Fruit fly (Drosophila melanogaster) whole organism, embryonic: ENCODE results near the gene CG15142.

Source experiments
- CG10462 ChIP-seq: fragments of 200-800 bp; sonication (Bioruptor generic); optimal IDR thresholded peaks from 2 replicates; lab custom pipeline; 2016; ENCODE audit warnings: missing biosample characterization, missing genetic modification characterization
- CG11093 ChIP-seq: fragments of 200-800 bp; sonication (Bioruptor generic); IDR thresholded peaks from 3 replicates; pipeline ENCODE4 v1.3.6; 2022; ENCODE audit warnings: missing biosample characterization, missing genetic modification characterization
- CG11723 ChIP-seq: fragments of 200-800 bp; sonication (Bioruptor generic); optimal IDR thresholded peaks from 2 replicates; lab custom pipeline; 2017; ENCODE audit warnings: missing biosample characterization, mild to moderate bottlenecking, missing genetic modification characterization
- CG1602 ChIP-seq: fragments of 200-800 bp; sonication (Bioruptor generic); optimal IDR thresholded peaks from 3 replicates; lab custom pipeline; 2016; ENCODE audit warnings: missing biosample characterization, missing genetic modification characterization
- CG16815 ChIP-seq: fragments of 200-800 bp; sonication (Bioruptor generic); optimal IDR thresholded peaks from 3 replicates; lab custom pipeline; 2017; ENCODE audit warnings: missing biosample characterization, mild to moderate bottlenecking, missing genetic modification characterization
- CG17829 ChIP-seq: fragments of 200-800 bp; optimal IDR thresholded peaks from 2 replicates; lab custom pipeline; 2019; ENCODE audit warnings: missing biosample characterization, mild to moderate bottlenecking, missing genetic modification characterization, moderate library complexity
- CG18619 ChIP-seq: fragments of 200-800 bp; sonication (Bioruptor generic); optimal IDR thresholded peaks from 3 replicates; lab custom pipeline; 2017; ENCODE audit warnings: missing biosample characterization, mild to moderate bottlenecking, missing genetic modification characterization
- CG2129 ChIP-seq: fragments of 200-800 bp; sonication (Bioruptor generic); IDR thresholded peaks from 2 replicates; pipeline ENCODE4 v1.3.6; 2022; ENCODE audit warnings: missing biosample characterization, missing genetic modification characterization; ENCODE audit not compliant: partially characterized antibody
- CG2889 ChIP-seq: fragments of 200-800 bp; sonication (Bioruptor generic); IDR thresholded peaks from 3 replicates; pipeline ENCODE4 v1.3.6; 2022; ENCODE audit warnings: missing biosample characterization, missing genetic modification characterization
- CG30020 ChIP-seq: fragments of 200-800 bp; optimal IDR thresholded peaks from 2 replicates; lab custom pipeline; 2019; ENCODE audit warnings: missing biosample characterization, mild to moderate bottlenecking, missing genetic modification characterization, moderate library complexity
- CG3065 ChIP-seq: fragments of 200-800 bp; sonication (Bioruptor generic); optimal IDR thresholded peaks from 2 replicates; lab custom pipeline; 2016; ENCODE audit warnings: missing biosample characterization, missing genetic modification characterization
- CG32772 ChIP-seq: fragments of 200-800 bp; sonication (Bioruptor generic); IDR thresholded peaks from 2 replicates; pipeline ENCODE4 v1.3.6; 2022; ENCODE audit warnings: missing biosample characterization, missing genetic modification characterization
- CG3281 ChIP-seq: fragments of 200-800 bp; sonication (Bioruptor generic); optimal IDR thresholded peaks from 3 replicates; lab custom pipeline; 2017; ENCODE audit warnings: missing biosample characterization, mild to moderate bottlenecking, missing genetic modification characterization
- CG5245 ChIP-seq: fragments of 200-800 bp; sonication (Bioruptor generic); optimal IDR thresholded peaks from 3 replicates; lab custom pipeline; 2016; ENCODE audit warnings: missing biosample characterization, missing genetic modification characterization
- CG5953 ChIP-seq: fragments of 200-800 bp; sonication (Bioruptor generic); IDR thresholded peaks from 2 replicates; pipeline ENCODE4 v1.3.6; 2022; ENCODE audit warnings: missing biosample characterization, missing genetic modification characterization
- CG8089 ChIP-seq: fragments of 200-800 bp; sonication (Bioruptor generic); optimal IDR thresholded peaks from 3 replicates; lab custom pipeline; 2016; ENCODE audit warnings: missing biosample characterization, missing genetic modification characterization
- CG9437 ChIP-seq: fragments of 200-800 bp; sonication (Bioruptor generic); optimal IDR thresholded peaks from 2 replicates; lab custom pipeline; 2018; ENCODE audit warnings: missing biosample characterization, mild to moderate bottlenecking, missing genetic modification characterization
- HHEX ChIP-seq: fragments of 200-800 bp; sonication (Bioruptor generic); optimal IDR thresholded peaks from 3 replicates; lab custom pipeline; 2017; ENCODE audit warnings: missing biosample characterization, mild to moderate bottlenecking, missing genetic modification characterization, missing genetic modification reagents
- Hey ChIP-seq: fragments of 200-800 bp; sonication (Bioruptor generic); optimal IDR thresholded peaks from 3 replicates; lab custom pipeline; 2018; ENCODE audit warnings: missing biosample characterization, mild to moderate bottlenecking, missing genetic modification characterization
- Meics ChIP-seq: fragments of 200-800 bp; sonication (Bioruptor generic); optimal IDR thresholded peaks from 2 replicates; lab custom pipeline; 2017; ENCODE audit warnings: missing biosample characterization, mild to moderate bottlenecking, missing genetic modification characterization
- Mes4 ChIP-seq: fragments of 200-800 bp; sonication (Bioruptor generic); optimal IDR thresholded peaks from 2 replicates; lab custom pipeline; 2016; ENCODE audit warnings: missing biosample characterization, missing genetic modification characterization
- Mrtf ChIP-seq: fragments of 200-800 bp; sonication (Bioruptor generic); IDR thresholded peaks from 3 replicates; pipeline ENCODE4 v1.3.6; 2022; ENCODE audit warnings: missing biosample characterization, missing genetic modification characterization
- Oaz ChIP-seq: fragments of 200-800 bp; sonication (Bioruptor generic); IDR thresholded peaks from 2 replicates; pipeline ENCODE4 v1.3.6; 2022; ENCODE audit warnings: missing biosample characterization, missing genetic modification characterization
- Sry-β ChIP-seq: fragments of 200-800 bp; sonication (Bioruptor generic); optimal IDR thresholded peaks from 2 replicates; lab custom pipeline; 2018; ENCODE audit warnings: missing biosample characterization, mild to moderate bottlenecking, missing genetic modification characterization, moderate library complexity
- Xrp1 ChIP-seq: fragments of 200-800 bp; sonication (Bioruptor generic); IDR thresholded peaks from 2 replicates; pipeline ENCODE4 v1.3.6; 2022; ENCODE audit warnings: missing biosample characterization, missing genetic modification characterization
- ab ChIP-seq: fragments of 200-800 bp; sonication (Bioruptor generic); optimal IDR thresholded peaks from 2 replicates; lab custom pipeline; 2016; ENCODE audit warnings: missing biosample characterization, missing genetic modification characterization
- cato ChIP-seq: fragments of 200-800 bp; sonication (Bioruptor generic); optimal IDR thresholded peaks from 2 replicates; lab custom pipeline; 2016; ENCODE audit warnings: missing biosample characterization, missing genetic modification characterization, borderline replicate concordance
- chinmo ChIP-seq: fragments of 200-800 bp; sonication (Bioruptor generic); IDR thresholded peaks from 4 replicates; pipeline ENCODE4 v1.3.6; 2022; ENCODE audit warnings: missing biosample characterization, missing genetic modification characterization; ENCODE audit not compliant: partially characterized antibody
- da ChIP-seq: fragments of 200-800 bp; sonication (Bioruptor generic); optimal IDR thresholded peaks from 2 replicates; lab custom pipeline; 2016; ENCODE audit warnings: missing biosample characterization, missing genetic modification characterization
- fu2 ChIP-seq: fragments of 200-800 bp; sonication (Bioruptor generic); optimal IDR thresholded peaks from 2 replicates; lab custom pipeline; 2016; ENCODE audit warnings: missing biosample characterization, missing genetic modification characterization
- gcm ChIP-seq: fragments of 200-800 bp; sonication (Bioruptor generic); optimal IDR thresholded peaks from 2 replicates; lab custom pipeline; 2019; ENCODE audit warnings: missing biosample characterization, mild to moderate bottlenecking, missing genetic modification characterization, moderate library complexity
- grau ChIP-seq: fragments of 200-800 bp; optimal IDR thresholded peaks from 3 replicates; lab custom pipeline; 2019; ENCODE audit warnings: missing biosample characterization, mild to moderate bottlenecking, missing genetic modification characterization, moderate library complexity
- grn ChIP-seq: fragments of 200-800 bp; sonication (Bioruptor generic); optimal IDR thresholded peaks from 3 replicates; lab custom pipeline; 2017; ENCODE audit warnings: missing biosample characterization, missing genetic modification characterization
- ham ChIP-seq: fragments of 200-800 bp; sonication (Bioruptor generic); IDR thresholded peaks from 2 replicates; pipeline ENCODE4 v1.3.6; 2022; ENCODE audit warnings: missing biosample characterization, missing genetic modification characterization
- her ChIP-seq: fragments of 200-800 bp; sonication (Bioruptor generic); optimal IDR thresholded peaks from 2 replicates; lab custom pipeline; 2016; ENCODE audit warnings: missing biosample characterization, missing genetic modification characterization
- ken ChIP-seq: fragments of 200-800 bp; sonication (Bioruptor generic); IDR thresholded peaks from 3 replicates; pipeline ENCODE4 v1.3.6; 2022; ENCODE audit warnings: missing biosample characterization, missing genetic modification characterization
- lbe ChIP-seq: fragments of 200-800 bp; sonication (Bioruptor generic); optimal IDR thresholded peaks from 2 replicates; lab custom pipeline; 2016; ENCODE audit warnings: missing biosample characterization, mild to moderate bottlenecking, missing genetic modification characterization
- lov ChIP-seq, 2 experiments: fragments of 200-800 bp in 1 of 2; fragments of >200 bp in 1 of 2; sonication (Bioruptor generic) in 1 of 2; IDR thresholded peaks in 1 of 2; optimal IDR thresholded peaks in 1 of 2; 2 replicates in 1 of 2; 3 replicates in 1 of 2; pipeline versions ENCODE4 v1.3.6 to Lab custom; 2017 to 2022; ENCODE audit warnings: missing biosample characterization in 1 of 2, missing genetic modification characterization in 1 of 2
- mam ChIP-seq: fragments of 200-800 bp; sonication (Bioruptor generic); optimal IDR thresholded peaks from 3 replicates; lab custom pipeline; 2016; ENCODE audit warnings: missing biosample characterization, missing genetic modification characterization
- nom ChIP-seq: fragments of 200-800 bp; sonication (Bioruptor generic); optimal IDR thresholded peaks from 2 replicates; lab custom pipeline; 2017; ENCODE audit warnings: missing biosample characterization, missing genetic modification characterization, mild to moderate bottlenecking, moderate library complexity, missing genetic modification reagents
- pfk ChIP-seq: fragments of 200-800 bp; sonication (Bioruptor generic); optimal IDR thresholded peaks from 2 replicates; lab custom pipeline; 2018; ENCODE audit warnings: missing biosample characterization, mild to moderate bottlenecking, missing genetic modification characterization, moderate library complexity
- pros ChIP-seq: fragments of 200-800 bp; sonication (Bioruptor generic); optimal IDR thresholded peaks from 3 replicates; lab custom pipeline; 2019; ENCODE audit warnings: missing biosample characterization, mild to moderate bottlenecking, missing genetic modification characterization, moderate library complexity
- psq ChIP-seq: fragments of 200-800 bp; sonication (Bioruptor generic); optimal IDR thresholded peaks from 2 replicates; lab custom pipeline; 2017; ENCODE audit warnings: missing biosample characterization, missing genetic modification characterization
- repo ChIP-seq: fragments of 200-800 bp; sonication (Bioruptor generic); optimal IDR thresholded peaks from 2 replicates; lab custom pipeline; 2016; ENCODE audit warnings: missing biosample characterization, missing genetic modification characterization
- ro ChIP-seq: fragments of 200-800 bp; sonication (Bioruptor generic); IDR thresholded peaks from 2 replicates; pipeline ENCODE4 v1.3.6; 2022; ENCODE audit warnings: missing biosample characterization, missing genetic modification characterization
- slbo ChIP-seq: fragments of 200-800 bp; sonication (Bioruptor generic); IDR thresholded peaks from 2 replicates; pipeline ENCODE4 v1.3.6; 2022; ENCODE audit warnings: missing biosample characterization, missing genetic modification characterization
- sna ChIP-seq: fragments of 200-800 bp; sonication (Bioruptor generic); IDR thresholded peaks from 2 replicates; pipeline ENCODE4 v1.3.6; 2022; ENCODE audit warnings: missing biosample characterization, missing genetic modification characterization; ENCODE audit not compliant: partially characterized antibody
- tx ChIP-seq: fragments of 200-800 bp; sonication (Bioruptor generic); optimal IDR thresholded peaks from 2 replicates; lab custom pipeline; 2016; ENCODE audit warnings: missing biosample characterization, missing genetic modification characterization
- usp ChIP-seq: fragments of >200 bp; optimal IDR thresholded peaks from 2 replicates; lab custom pipeline; 2017; ENCODE audit warnings: missing biosample characterization, missing genetic modification characterization
- zfh1 ChIP-seq: fragments of 200-800 bp; sonication (Bioruptor generic); IDR thresholded peaks from 3 replicates; pipeline ENCODE4 v1.3.6; 2022; ENCODE audit warnings: missing biosample characterization, missing genetic modification characterization

The CG15142 gene

DNA sequence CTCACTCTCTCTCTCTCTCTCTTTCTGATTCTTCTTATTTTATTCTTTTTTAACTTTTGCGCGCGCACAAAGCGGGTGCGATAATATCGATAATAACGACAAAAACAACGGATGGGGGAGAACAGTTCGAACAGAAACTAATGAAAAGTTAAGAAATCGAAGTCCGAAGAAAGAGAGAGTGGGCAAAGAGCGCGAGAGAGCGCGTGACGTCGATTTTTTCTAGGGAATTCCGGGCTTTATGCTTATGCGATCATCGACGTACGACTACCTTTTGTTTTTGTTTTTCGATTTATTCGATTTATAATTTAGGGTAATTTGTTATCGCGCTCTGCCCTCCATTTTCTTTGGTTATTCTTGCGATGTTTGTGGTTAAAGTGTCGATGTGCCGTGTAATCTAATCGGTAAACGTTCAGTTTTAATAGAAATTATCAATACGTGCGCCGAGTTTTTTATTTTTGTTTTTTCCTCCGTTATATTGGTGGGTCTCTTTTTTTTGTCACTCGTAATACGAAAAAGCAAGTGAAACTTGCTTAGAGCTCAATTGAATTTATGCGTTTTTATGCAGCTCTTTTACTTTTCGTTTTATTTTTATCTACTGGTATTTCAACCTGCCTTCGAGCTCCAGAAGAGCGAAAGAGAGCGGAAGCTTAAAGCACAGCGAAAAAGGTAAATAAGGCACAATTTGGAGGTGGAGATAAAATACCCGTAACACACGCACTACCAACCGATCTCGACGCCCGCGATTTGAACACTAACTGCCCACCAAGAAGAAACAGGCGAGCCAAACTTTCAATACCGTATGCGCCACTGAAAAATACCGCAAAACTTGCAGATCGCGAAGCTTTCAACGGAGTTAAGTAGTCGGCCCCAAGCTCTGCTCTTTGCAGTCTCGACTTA lies 48.8 kb downstream of the CG15142 start, which contains the start of gene dl (continued):
- TF ChIP-seq CG3065 (GFP tag; lab: Kevin White, UChicago): no peak
- no peak for TF ChIP-seq CG5245 (GFP tag; lab: Kevin White, UChicago)
- TF ChIP-seq Mrtf: no peak
- no peak for TF ChIP-seq Hey (tag; lab: Kevin White, UChicago)
- no peak for TF ChIP-seq CG10462 (GFP tag; lab: Kevin White, UChicago)
- no peak for TF ChIP-seq her (GFP tag; lab: Kevin White, UChicago)
- TF ChIP-seq CG11723 (GFP tag; lab: Kevin White, UChicago): no peak
- no peak for TF ChIP-seq CG3281 (GFP tag; lab: Kevin White, UChicago)
- TF ChIP-seq pros (GFP tag; lab: Kevin White, UChicago): no peak
- TF ChIP-seq slbo: peak; percentile 28
- no peak for TF ChIP-seq CG2129 (GFP tag; lab: Robert Waterston, UW)
- TF ChIP-seq Mes4: no peak
- TF ChIP-seq zfh1 (GFP tag; lab: Robert Waterston, UW): no peak
- no peak for TF ChIP-seq CG16815 (GFP tag; lab: Kevin White, UChicago)
- TF ChIP-seq repo (GFP tag; lab: Kevin White, UChicago): peak; percentile 5
- TF ChIP-seq grau: no peak
- no peak for TF ChIP-seq CG2889
- TF ChIP-seq Xrp1 (GFP tag; lab: Robert Waterston, UW): no peak
- no peak for TF ChIP-seq CG8089 (GFP tag; lab: Kevin White, UChicago)
- no peak for TF ChIP-seq grn (GFP tag; lab: Kevin White, UChicago)
- TF ChIP-seq CG1602 (GFP tag; lab: Kevin White, UChicago): no peak
- no peak for TF ChIP-seq sna
- peak; percentile 1 for TF ChIP-seq lbe (GFP tag; lab: Kevin White, UChicago)
- TF ChIP-seq Oaz (GFP tag; lab: Robert Waterston, UW): no peak
- TF ChIP-seq ab (GFP tag; lab: Kevin White, UChicago): no peak
- no peak for TF ChIP-seq CG30020 (tag; lab: Kevin White, UChicago)
- TF ChIP-seq psq (GFP tag; lab: Kevin White, UChicago): no peak
- no peak for TF ChIP-seq mam
- no peak for TF ChIP-seq fu2 (GFP tag; lab: Kevin White, UChicago)
- no peak for TF ChIP-seq da (GFP tag; lab: Kevin White, UChicago)
- no peak for TF ChIP-seq ro (GFP tag; lab: Robert Waterston, UW)
- no peak for TF ChIP-seq usp
- TF ChIP-seq ken (GFP tag; lab: Robert Waterston, UW): no peak
- no peak for TF ChIP-seq pfk (GFP tag; lab: Kevin White, UChicago)
- TF ChIP-seq CG11093 (GFP tag; lab: Robert Waterston, UW): no peak
- TF ChIP-seq nom (GFP tag; lab: Kevin White, UChicago): peak; percentile 18
- TF ChIP-seq CG32772: no peak
- no peak for TF ChIP-seq Sry-β (GFP tag; lab: Kevin White, UChicago)
- peak; percentile 6 for TF ChIP-seq Meics (GFP tag; lab: Kevin White, UChicago)
- TF ChIP-seq tx (GFP tag; lab: Kevin White, UChicago): no peak
- TF ChIP-seq CG17829: no peak
- TF ChIP-seq CG5953: no peak
- no peak for TF ChIP-seq CG9437
- TF ChIP-seq chinmo (GFP tag; lab: Robert Waterston, UW): peak; percentile 85; the same call in 3 of the 4 replicates
- TF ChIP-seq gcm (GFP tag; lab: Kevin White, UChicago): no peak
- TF ChIP-seq CG18619 (GFP tag; lab: Kevin White, UChicago): no peak
- TF ChIP-seq cato (GFP tag; lab: Kevin White, UChicago): no peak
- TF ChIP-seq lov (optimal IDR thresholded peaks at IDR 0.05; lab: Kevin White, UChicago): no peak
- TF ChIP-seq lov (GFP tag; IDR thresholded peaks at IDR 0.05; lab: Robert Waterston, UW): no peak
- no peak for TF ChIP-seq HHEX (GFP tag; lab: Kevin White, UChicago)
- TF ChIP-seq ham: no peak
